Fruit fly (Drosophila melanogaster) whole organism, embryonic: ENCODE data around the gene CG6216.

Experiments
- Bteb2 ChIP-seq: fragments of 200-800 bp; sonication (Bioruptor generic); optimal IDR thresholded peaks from 2 replicates; lab custom pipeline; 2016; ENCODE audit warnings: missing biosample characterization, missing genetic modification characterization
- CG10209 ChIP-seq: fragments of 200-800 bp; sonication (Bioruptor generic); optimal IDR thresholded peaks from 3 replicates; lab custom pipeline; 2017; ENCODE audit warnings: missing biosample characterization, mild to moderate bottlenecking, missing genetic modification characterization, missing genetic modification reagents
- CG10979 ChIP-seq: fragments of 200-800 bp; sonication (Bioruptor generic); optimal IDR thresholded peaks from 2 replicates; lab custom pipeline; 2018; ENCODE audit warnings: missing biosample characterization, mild to moderate bottlenecking, missing genetic modification characterization, moderate library complexity
- CG11398 ChIP-seq: fragments of 200-800 bp; sonication (Bioruptor generic); optimal IDR thresholded peaks from 2 replicates; lab custom pipeline; 2016; ENCODE audit warnings: missing biosample characterization, missing genetic modification characterization
- CG2889 ChIP-seq: fragments of 200-800 bp; sonication (Bioruptor generic); IDR thresholded peaks from 3 replicates; pipeline ENCODE4 v1.3.6; 2022; ENCODE audit warnings: missing biosample characterization, missing genetic modification characterization
- CG4360 ChIP-seq: fragments of 200-800 bp; sonication (Bioruptor generic); IDR thresholded peaks from 2 replicates; pipeline ENCODE4 v1.3.6; 2022; ENCODE audit warnings: missing biosample characterization, missing genetic modification characterization
- CG4617 ChIP-seq: fragments of 200-800 bp; sonication (Bioruptor generic); optimal IDR thresholded peaks from 3 replicates; lab custom pipeline; 2016; ENCODE audit warnings: missing biosample characterization, missing genetic modification characterization, borderline replicate concordance
- CG6689 ChIP-seq: fragments of 200-800 bp; sonication (Bioruptor generic); IDR thresholded peaks from 2 replicates; pipeline ENCODE4 v1.3.6; 2022; ENCODE audit warnings: missing biosample characterization, missing genetic modification characterization
- CG8359 ChIP-seq: fragments of 200-800 bp; sonication (Bioruptor generic); optimal IDR thresholded peaks from 2 replicates; lab custom pipeline; 2017; ENCODE audit warnings: missing biosample characterization, mild to moderate bottlenecking, missing genetic modification characterization, borderline replicate concordance
- CG9932 ChIP-seq: fragments of 200-800 bp; sonication (Bioruptor generic); IDR thresholded peaks from 2 replicates; pipeline ENCODE4 v1.3.6; 2022; ENCODE audit warnings: missing biosample characterization, missing genetic modification characterization
- Camta ChIP-seq: fragments of 200-800 bp; sonication (Bioruptor generic); optimal IDR thresholded peaks from 2 replicates; lab custom pipeline; 2016; ENCODE audit warnings: missing biosample characterization, missing genetic modification characterization
- D19A ChIP-seq: fragments of 200-800 bp; optimal IDR thresholded peaks from 3 replicates; lab custom pipeline; 2019; ENCODE audit warnings: missing biosample characterization, mild to moderate bottlenecking, missing genetic modification characterization, moderate library complexity
- Dbx ChIP-seq: fragments of 200-800 bp; sonication (Bioruptor generic); IDR thresholded peaks from 3 replicates; pipeline ENCODE4 v1.3.6; 2022; ENCODE audit warnings: missing biosample characterization, missing genetic modification characterization
- Dek ChIP-seq: fragments of 200-800 bp; sonication (Bioruptor generic); optimal IDR thresholded peaks from 3 replicates; lab custom pipeline; 2019; ENCODE audit warnings: missing biosample characterization, mild to moderate bottlenecking, missing genetic modification characterization, moderate library complexity
- Dip2 ChIP-seq: fragments of 200-800 bp; sonication (Bioruptor generic); IDR thresholded peaks from 2 replicates; pipeline ENCODE4 v1.3.6; 2022; ENCODE audit warnings: missing biosample characterization, missing genetic modification characterization
- H15 ChIP-seq: fragments of 200-800 bp; sonication (Bioruptor generic); IDR thresholded peaks from 3 replicates; pipeline ENCODE4 v1.3.6; 2022; ENCODE audit warnings: missing biosample characterization, missing genetic modification characterization
- NC2β ChIP-seq: fragments of 200-800 bp; sonication (Bioruptor generic); optimal IDR thresholded peaks from 2 replicates; lab custom pipeline; 2016; ENCODE audit warnings: missing biosample characterization, missing genetic modification characterization
- NK7.1 ChIP-seq: fragments of 200-800 bp; sonication (Bioruptor generic); optimal IDR thresholded peaks from 3 replicates; lab custom pipeline; 2016; ENCODE audit warnings: missing biosample characterization, missing genetic modification characterization
- Nf-YC ChIP-seq: fragments of 200-800 bp; optimal IDR thresholded peaks from 3 replicates; lab custom pipeline; 2019; ENCODE audit warnings: missing biosample characterization, mild to moderate bottlenecking, missing genetic modification characterization, moderate library complexity
- Oli ChIP-seq: fragments of 200-800 bp; sonication (Bioruptor generic); optimal IDR thresholded peaks from 2 replicates; lab custom pipeline; 2018; ENCODE audit warnings: missing biosample characterization, mild to moderate bottlenecking, missing genetic modification characterization, moderate library complexity
- Ssrp ChIP-seq: fragments of 200-800 bp; sonication (Bioruptor generic); optimal IDR thresholded peaks from 2 replicates; lab custom pipeline; 2018; ENCODE audit warnings: missing biosample characterization, mild to moderate bottlenecking, missing genetic modification characterization, moderate library complexity
- Stat92E ChIP-seq, 3 experiments: fragments of >200 bp in 2 of 3; fragments of 200-800 bp in 1 of 3; sonication (Bioruptor generic) in 1 of 3; optimal IDR thresholded peaks; 2 replicates each; lab custom pipeline; 2017 to 2019; ENCODE audit warnings: missing biosample characterization in 3 of 3, missing genetic modification characterization in 3 of 3, mild to moderate bottlenecking in 1 of 3, moderate library complexity in 1 of 3
- TFAM ChIP-seq: fragments of 200-800 bp; sonication (Bioruptor generic); optimal IDR thresholded peaks from 2 replicates; lab custom pipeline; 2017; ENCODE audit warnings: missing biosample characterization, missing genetic modification characterization, inconsistent platforms
- ab ChIP-seq: fragments of 200-800 bp; sonication (Bioruptor generic); optimal IDR thresholded peaks from 2 replicates; lab custom pipeline; 2016; ENCODE audit warnings: missing biosample characterization, missing genetic modification characterization
- aop ChIP-seq: fragments of 200-800 bp; sonication (Bioruptor generic); IDR thresholded peaks from 2 replicates; pipeline ENCODE4 v1.3.6; 2022; ENCODE audit warnings: missing biosample characterization, missing genetic modification characterization
- chif ChIP-seq, 2 experiments: fragments of 200-800 bp; sonication (Bioruptor generic); optimal IDR thresholded peaks; 3 replicates each; lab custom pipeline; 2016; ENCODE audit warnings: missing biosample characterization in 2 of 2, missing genetic modification characterization in 2 of 2
- chm ChIP-seq: fragments of 200-800 bp; sonication (Bioruptor generic); IDR thresholded peaks from 2 replicates; pipeline ENCODE4 v1.3.6; 2022; ENCODE audit warnings: missing biosample characterization, missing genetic modification characterization
- crc ChIP-seq: fragments of 200-800 bp; sonication (Bioruptor generic); optimal IDR thresholded peaks from 2 replicates; lab custom pipeline; 2016; ENCODE audit warnings: missing biosample characterization, missing genetic modification characterization
- dati ChIP-seq: fragments of 200-800 bp; sonication (Bioruptor generic); IDR thresholded peaks from 2 replicates; pipeline ENCODE4 v1.3.6; 2022; ENCODE audit warnings: missing biosample characterization, missing genetic modification characterization
- disco-r ChIP-seq: fragments of 200-800 bp; sonication (Bioruptor generic); optimal IDR thresholded peaks from 2 replicates; lab custom pipeline; 2016; ENCODE audit warnings: missing biosample characterization, missing genetic modification characterization
- dmrt11E ChIP-seq: fragments of 200-800 bp; sonication (Bioruptor generic); optimal IDR thresholded peaks from 3 replicates; lab custom pipeline; 2018; ENCODE audit warnings: missing biosample characterization, mild to moderate bottlenecking, missing genetic modification characterization, moderate library complexity
- dpn ChIP-seq, 2 experiments: fragments of 200-800 bp; sonication (Bioruptor generic); optimal IDR thresholded peaks; 3 replicates each; lab custom pipeline; 2016; ENCODE audit warnings: missing biosample characterization in 2 of 2, missing genetic modification characterization in 2 of 2
- dysf ChIP-seq: fragments of 200-800 bp; sonication (Bioruptor generic); IDR thresholded peaks from 3 replicates; pipeline ENCODE4 v1.3.6; 2022; ENCODE audit warnings: missing biosample characterization, missing genetic modification characterization
- fd64A ChIP-seq: fragments of 200-800 bp; sonication (Bioruptor generic); optimal IDR thresholded peaks from 3 replicates; lab custom pipeline; 2018; ENCODE audit warnings: missing biosample characterization, mild to moderate bottlenecking, missing genetic modification characterization
- ftz-f1 ChIP-seq: fragments of 200-800 bp; sonication (Bioruptor generic); optimal IDR thresholded peaks from 2 replicates; lab custom pipeline; 2016; ENCODE audit warnings: missing biosample characterization, missing genetic modification characterization
- gce ChIP-seq: fragments of 200-800 bp; sonication (Bioruptor generic); IDR thresholded peaks from 3 replicates; pipeline ENCODE4 v1.3.6; 2022; ENCODE audit warnings: missing biosample characterization, missing genetic modification characterization
- lov ChIP-seq, 2 experiments: fragments of 200-800 bp in 1 of 2; fragments of >200 bp in 1 of 2; sonication (Bioruptor generic) in 1 of 2; IDR thresholded peaks in 1 of 2; optimal IDR thresholded peaks in 1 of 2; 2 replicates in 1 of 2; 3 replicates in 1 of 2; pipeline versions ENCODE4 v1.3.6 to Lab custom; 2017 to 2022; ENCODE audit warnings: missing biosample characterization in 1 of 2, missing genetic modification characterization in 1 of 2
- nau ChIP-seq: fragments of 200-800 bp; sonication (Bioruptor generic); optimal IDR thresholded peaks from 3 replicates; lab custom pipeline; 2017; ENCODE audit warnings: missing biosample characterization, mild to moderate bottlenecking, missing genetic modification characterization, missing genetic modification reagents
- org-1 ChIP-seq: fragments of 200-800 bp; sonication (Bioruptor generic); optimal IDR thresholded peaks from 2 replicates; lab custom pipeline; 2017; ENCODE audit warnings: missing biosample characterization, missing genetic modification characterization
- pan ChIP-seq, 4 experiments: fragments of >200 bp in 3 of 4; fragments of 200-800 bp in 1 of 4; sonication (Bioruptor generic) in 1 of 4; optimal IDR thresholded peaks in 3 of 4; IDR thresholded peaks in 1 of 4; 2 replicates each; pipeline versions ENCODE4 v1.3.6 to Lab custom; 2017 to 2022; ENCODE audit warnings: missing biosample characterization in 2 of 4, missing genetic modification characterization in 2 of 4, mixed read lengths in 1 of 4
- pfk ChIP-seq: fragments of 200-800 bp; sonication (Bioruptor generic); optimal IDR thresholded peaks from 2 replicates; lab custom pipeline; 2018; ENCODE audit warnings: missing biosample characterization, mild to moderate bottlenecking, missing genetic modification characterization, moderate library complexity
- pita ChIP-seq: fragments of 200-800 bp; sonication (Bioruptor generic); optimal IDR thresholded peaks from 2 replicates; lab custom pipeline; 2017; ENCODE audit warnings: missing biosample characterization, mild to moderate bottlenecking, missing genetic modification characterization
- scrt ChIP-seq: fragments of 200-800 bp; sonication (Bioruptor generic); optimal IDR thresholded peaks from 2 replicates; lab custom pipeline; 2018; ENCODE audit warnings: missing biosample characterization, mild to moderate bottlenecking, missing genetic modification characterization, moderate library complexity
- sob ChIP-seq: fragments of 200-800 bp; sonication (Bioruptor generic); IDR thresholded peaks from 2 replicates; pipeline ENCODE4 v1.3.6; 2022; ENCODE audit warnings: missing biosample characterization, missing genetic modification characterization
- sr ChIP-seq: fragments of 200-800 bp; sonication (Bioruptor generic); IDR thresholded peaks from 3 replicates; pipeline ENCODE4 v1.3.6; 2022; ENCODE audit warnings: missing biosample characterization, missing genetic modification characterization
- tgo ChIP-seq: fragments of 200-800 bp; sonication (Bioruptor generic); IDR thresholded peaks from 3 replicates; pipeline ENCODE4 v1.3.6; 2022; ENCODE audit warnings: missing biosample characterization, missing genetic modification characterization
- tup ChIP-seq: fragments of 200-800 bp; sonication (Bioruptor generic); optimal IDR thresholded peaks from 2 replicates; lab custom pipeline; 2016; ENCODE audit warnings: missing biosample characterization, mild to moderate bottlenecking, missing genetic modification characterization, moderate library complexity
- vvl ChIP-seq: fragments of 200-800 bp; sonication (Bioruptor generic); IDR thresholded peaks from 2 replicates; pipeline ENCODE4 v1.3.6; 2022; ENCODE audit warnings: missing biosample characterization, missing genetic modification characterization
- zen ChIP-seq: fragments of 200-800 bp; sonication (Bioruptor generic); optimal IDR thresholded peaks from 3 replicates; lab custom pipeline; 2018; ENCODE audit warnings: missing biosample characterization, mild to moderate bottlenecking, missing genetic modification characterization, moderate library complexity
- zfh1 ChIP-seq: fragments of 200-800 bp; sonication (Bioruptor generic); IDR thresholded peaks from 3 replicates; pipeline ENCODE4 v1.3.6; 2022; ENCODE audit warnings: missing biosample characterization, missing genetic modification characterization

The CG6216 gene

DNA sequence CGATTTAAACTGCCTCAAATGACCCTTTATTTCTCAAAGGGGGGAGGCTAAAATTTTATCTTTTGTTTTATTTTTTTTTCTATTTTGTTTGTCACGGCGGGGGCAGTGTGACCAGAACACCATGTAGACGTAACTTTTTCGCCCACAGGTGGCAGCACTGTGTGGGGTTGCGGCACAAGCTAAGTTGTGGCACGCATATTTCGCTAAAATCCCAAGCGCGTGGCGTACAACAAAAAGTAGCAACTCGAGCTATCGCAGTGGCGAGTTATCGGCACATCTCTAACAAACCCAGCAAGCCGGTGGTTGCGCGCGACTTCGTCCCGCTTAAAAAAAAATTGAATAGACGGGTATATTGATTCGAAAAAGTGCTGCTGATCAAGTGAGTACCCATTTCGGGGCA, 27.5 kb downstream of the CG6216 start, which contains the start of the genes Ufd1 and NaPi-III (continued):
- TF ChIP-seq Dek (tag; lab: Kevin White, UChicago) (peak; percentile 67), Dip2 (GFP tag; lab: Robert Waterston, UW) (peak; percentile 86), H15 (GFP tag; lab: Robert Waterston, UW) (no peak), gce (GFP tag; lab: Robert Waterston, UW) (no peak), scrt (GFP tag; lab: Kevin White, UChicago) (no peak), dpn (GFP tag; optimal IDR thresholded peaks at IDR 0.05; lab: Kevin White, UChicago) (peak; percentile 46 to 62), fd64A (GFP tag; lab: Kevin White, UChicago) (no peak), chif (GFP tag; optimal IDR thresholded peaks at IDR 0.05; lab: Kevin White, UChicago) (peak in 1 of 2 experiments; percentile 35), CG11398 (GFP tag; lab: Kevin White, UChicago) (no peak), vvl (GFP tag; lab: Robert Waterston, UW) (peak; percentile 59; the same call in 1 of the 2 replicates), nau (GFP tag; lab: Kevin White, UChicago) (no peak), zen (tag; lab: Kevin White, UChicago) (peak; percentile 39), ftz-f1 (GFP tag; lab: Kevin White, UChicago) (peak; percentile 66), NK7.1 (GFP tag; lab: Kevin White, UChicago) (no peak), CG8359 (GFP tag; lab: Kevin White, UChicago) (no peak), pita (peak; percentile 94), aop (no peak), zfh1 (GFP tag; lab: Robert Waterston, UW) (peak; percentile 40; the same call in 2 of the 3 replicates), Dbx (peak; percentile 69; the same call in 2 of the 3 replicates), Ssrp (tag; lab: Kevin White, UChicago) (no peak), dysf (GFP tag; lab: Robert Waterston, UW) (peak; percentile 38; the same call in 1 of the 3 replicates), org-1 (GFP tag; lab: Kevin White, UChicago) (no peak), CG4360 (peak; percentile 82), CG9932 (GFP tag; lab: Robert Waterston, UW) (peak; percentile 71), dati (no peak), chm (GFP tag; lab: Robert Waterston, UW) (peak; percentile 54; the same call in 1 of the 2 replicates), pfk (GFP tag; lab: Kevin White, UChicago) (no peak), CG6689 (GFP tag; lab: Robert Waterston, UW) (no peak), dmrt11E (tag; lab: Kevin White, UChicago) (peak; percentile 20), lov (optimal IDR thresholded peaks at IDR 0.05; lab: Kevin White, UChicago) (no peak), lov (GFP tag; IDR thresholded peaks at IDR 0.05; lab: Robert Waterston, UW) (peak; percentile 49; the same call in 1 of the 3 replicates), CG2889 (GFP tag; lab: Robert Waterston, UW) (no peak), Stat92E (GFP tag; optimal IDR thresholded peaks at IDR 0.05; lab: Kevin White, UChicago) (peak in 1 of 3 experiments; percentile 80), ab (GFP tag; lab: Kevin White, UChicago) (no peak), CG10209 (GFP tag; lab: Kevin White, UChicago) (no peak), CG4617 (GFP tag; lab: Kevin White, UChicago) (peak; percentile 92), Camta (GFP tag; lab: Kevin White, UChicago) (no peak), CG10979 (tag; lab: Kevin White, UChicago) (no peak), Oli (tag; lab: Kevin White, UChicago) (no peak), crc (GFP tag; lab: Kevin White, UChicago) (no peak), tup (no peak), sob (GFP tag; lab: Robert Waterston, UW) (peak; percentile 68), Bteb2 (GFP tag; lab: Kevin White, UChicago) (no peak), tgo (no peak), D19A (tag; lab: Kevin White, UChicago) (no peak), sr (GFP tag; lab: Robert Waterston, UW) (no peak), TFAM (GFP tag; lab: Kevin White, UChicago) (no peak), disco-r (GFP tag; lab: Kevin White, UChicago) (no peak), pan (optimal IDR thresholded peaks at IDR 0.05; lab: Kevin White, UChicago) (no peak), pan (GFP tag; optimal IDR thresholded peaks at IDR 0.05 in 1 of 2, IDR thresholded peaks at IDR 0.05 in 1 of 2) (no peak), NC2β (GFP tag; lab: Kevin White, UChicago) (peak; percentile 60), Nf-YC (tag; lab: Kevin White, UChicago) (no peak)
